Fruit fly (Drosophila melanogaster): ENCODE results near the gene CG7632.
A peak's percentile ranks its signal among the peaks of the same experiment; 100 is the strongest.

The CG7632 gene

DNA sequence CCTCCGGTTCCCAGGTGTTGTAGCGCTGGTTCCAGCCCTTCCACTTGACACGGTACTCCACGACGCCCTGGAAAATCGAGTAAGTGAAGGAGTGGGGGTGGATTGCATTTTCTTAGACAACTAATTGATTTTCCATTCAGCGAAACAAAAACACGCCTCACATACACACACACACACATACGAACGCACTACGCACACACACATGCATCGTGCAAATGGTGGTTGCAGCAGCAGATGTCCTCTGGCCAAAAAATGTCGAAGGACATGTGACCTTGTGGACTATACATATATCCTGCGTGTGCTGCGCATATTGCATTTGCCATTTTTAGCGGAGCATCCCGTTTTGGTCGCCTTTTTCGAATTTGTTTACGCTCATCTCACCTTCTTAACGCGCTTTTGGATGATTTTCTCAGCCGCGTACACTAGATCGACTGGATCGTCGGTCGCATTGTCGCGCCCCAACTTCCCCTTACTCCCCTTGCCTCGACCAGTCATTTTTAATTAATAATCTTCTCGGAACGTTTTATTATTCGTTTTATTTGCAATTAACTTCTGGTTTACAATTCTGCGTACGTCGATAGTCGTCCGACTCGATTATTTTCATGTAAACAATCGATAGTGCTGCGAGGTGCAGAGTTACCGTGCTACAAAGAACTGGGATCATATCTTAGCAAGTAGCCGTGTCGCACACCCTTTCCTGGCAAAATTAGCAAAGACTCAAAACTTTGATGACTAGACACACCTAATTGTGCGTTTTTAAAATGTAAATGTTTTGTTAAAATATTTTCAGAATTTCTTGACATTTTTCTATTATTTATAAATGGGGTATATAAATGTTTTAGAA is 13.1 kb downstream of the CG7632 start, which contains the start of gene Pc (continued):
- TF ChIP-seq chinmo (GFP tag; IDR thresholded peaks at IDR 0.05; ENCODE audit: partially characterized antibody) (peak; percentile 77; the same call in 1 of the 4 replicates), knrl (GFP tag; IDR thresholded peaks at IDR 0.05; ENCODE audit: partially characterized antibody) (peak; percentile 89), CG4730 (GFP tag; IDR thresholded peaks at IDR 0.05) (no peak), Myb (GFP tag; optimal IDR thresholded peaks at IDR 0.05) (peak; percentile 73), Dll (GFP tag; IDR thresholded peaks at IDR 0.05; ENCODE audit: partially characterized antibody) (peak; percentile 84), CG16813 (GFP tag; IDR thresholded peaks at IDR 0.05; ENCODE audit: partially characterized antibody) (peak; percentile 88), D19A (tag; optimal IDR thresholded peaks at IDR 0.05) (peak; percentile 18), pzg (GFP tag; optimal IDR thresholded peaks at IDR 0.05) (peak; percentile 98), C15 (GFP tag; IDR thresholded peaks at IDR 0.05) (no peak), zf30C (GFP tag; optimal IDR thresholded peaks at IDR 0.05) (peak; percentile 4), CG1647 (GFP tag; optimal IDR thresholded peaks at IDR 0.05) (no peak), Dek (tag; optimal IDR thresholded peaks at IDR 0.05) (peak; percentile 39), Dip3 (GFP tag; optimal IDR thresholded peaks at IDR 0.05) (peak; percentile 10), CG6791 (GFP tag; IDR thresholded peaks at IDR 0.05; ENCODE audit: partially characterized antibody) (peak; percentile 90), btn (GFP tag; optimal IDR thresholded peaks at IDR 0.05) (no peak), CG32767 (GFP tag; IDR thresholded peaks at IDR 0.05) (no peak), Nf-YC (tag; optimal IDR thresholded peaks at IDR 0.05) (peak; percentile 44), Hmr (GFP tag; optimal IDR thresholded peaks at IDR 0.05) (peak; percentile 57), sug (tag; optimal IDR thresholded peaks at IDR 0.05) (peak; percentile 49), Dfd (GFP tag; optimal IDR thresholded peaks at IDR 0.05) (no peak), grau (tag; optimal IDR thresholded peaks at IDR 0.05) (peak; percentile 17), CG4282 (GFP tag; optimal IDR thresholded peaks at IDR 0.05) (peak; percentile 40), Chrac-16 (GFP tag; optimal IDR thresholded peaks at IDR 0.05) (no peak), CG18764 (GFP tag; optimal IDR thresholded peaks at IDR 0.05) (peak; percentile 6), CG13424 (tag; optimal IDR thresholded peaks at IDR 0.05) (peak; percentile 5), CTCF (GFP tag; optimal IDR thresholded peaks at IDR 0.05) (peak; percentile 72), CG10543 (GFP tag; optimal IDR thresholded peaks at IDR 0.05) (no peak), Med (GFP tag) (peak; percentile 88), Bdp1 (GFP tag; optimal IDR thresholded peaks at IDR 0.05) (no peak), slp2 (GFP tag; optimal IDR thresholded peaks at IDR 0.05) (peak; percentile 16), HmgZ (tag; optimal IDR thresholded peaks at IDR 0.05) (peak; percentile 68), CG7928 (GFP tag; optimal IDR thresholded peaks at IDR 0.05) (peak; percentile 5), cato (GFP tag; optimal IDR thresholded peaks at IDR 0.05; ENCODE audit: borderline replicate concordance) (no peak), CG10147 (GFP tag; optimal IDR thresholded peaks at IDR 0.05) (no peak), Ets97D (GFP tag; optimal IDR thresholded peaks at IDR 0.05) (peak; percentile 88), Dref (GFP tag; IDR thresholded peaks at IDR 0.05) (peak; percentile 97), CG6272 (GFP tag; IDR thresholded peaks at IDR 0.05) (peak; percentile 29; the same call in 1 of the 2 replicates), CG8290 (GFP tag; optimal IDR thresholded peaks at IDR 0.05) (peak; percentile 13), CG8290 (tag; optimal IDR thresholded peaks at IDR 0.05) (peak in 1 of 2 experiments; percentile 78), CG17359 (tag; optimal IDR thresholded peaks at IDR 0.05) (no peak), CG17829 (tag; optimal IDR thresholded peaks at IDR 0.05) (peak; percentile 48), CG7786 (GFP tag; optimal IDR thresholded peaks at IDR 0.05) (peak; percentile 5), ftz-f1 (GFP tag; optimal IDR thresholded peaks at IDR 0.05) (peak; percentile 25), bab2 (GFP tag; optimal IDR thresholded peaks at IDR 0.05) (no peak), chif (GFP tag; optimal IDR thresholded peaks at IDR 0.05) (peak in 1 of 2 experiments; percentile 37), Scr (GFP tag; IDR thresholded peaks at IDR 0.05; ENCODE audit: partially characterized antibody) (peak; percentile 81), NfI (GFP tag; optimal IDR thresholded peaks at IDR 0.05) (no peak), CG2129 (GFP tag; IDR thresholded peaks at IDR 0.05; ENCODE audit: partially characterized antibody) (peak; percentile 60), nerfin-2 (GFP tag; IDR thresholded peaks at IDR 0.05; ENCODE audit: partially characterized antibody) (peak; percentile 84)
